Worm (Caenorhabditis elegans) whole organism, L4 larva: ENCODE data around the gene btb-20.

Source experiments
- ama-1 ChIP-seq: fragments of 150-350 bp; optimal IDR thresholded peaks from 2 replicates; lab custom pipeline; 2014; ENCODE audit warnings: inconsistent platforms, mixed read lengths
- daf-12 ChIP-seq: fragments of 150-350 bp; optimal IDR thresholded peaks from 2 replicates; lab custom pipeline; 2014; ENCODE audit warnings: missing biosample characterization, missing genetic modification reagents, missing genetic modification characterization
- egl-43 ChIP-seq: fragments of 200-800 bp; sonication (Bioruptor generic); IDR thresholded peaks from 2 replicates; pipeline ENCODE4 v1.3.6; 2022; ENCODE audit warnings: missing genetic modification reagents, missing genetic modification characterization, missing compliant biosample characterization

- TF ChIP-seq ama-1 (lab: Kevin White, UChicago) (no peak), egl-43 (GFP tag; lab: Robert Waterston, UW) (no peak), daf-12 (tag; lab: Kevin White, UChicago) (no peak)
Observed at ce11 chrII:14537728-14538127, 14.4 kb upstream of the btb-20 start, which contains the start of the genes clec-147 and C04H5.7.
